Worm (Caenorhabditis elegans) whole organism, young adult: Measurements from ENCODE around the gene asah-2.

Experiments used
- B0019.2 ChIP-seq: fragments of 200-800 bp; sonication (Bioruptor generic); conservative IDR thresholded peaks from 2 replicates; pipeline ENCODE4 v1.3.6; 2022; ENCODE audit warnings: missing genetic modification reagents, missing genetic modification characterization, missing compliant biosample characterization
- B0336.3 ChIP-seq: fragments of 200-800 bp; sonication (Bioruptor generic); IDR thresholded peaks from 2 replicates; pipeline ENCODE4 v1.3.6; 2022; ENCODE audit warnings: missing genetic modification characterization, missing compliant biosample characterization
- C06A6.2 ChIP-seq: fragments of 200-800 bp; sonication (Bioruptor generic); conservative IDR thresholded peaks from 2 replicates; pipeline ENCODE4 v1.3.6; 2022; ENCODE audit warnings: missing genetic modification characterization, missing compliant biosample characterization
- D2030.7 ChIP-seq: fragments of 200-800 bp; sonication (Bioruptor generic); IDR thresholded peaks from 2 replicates; pipeline ENCODE4 v1.3.6; 2022; ENCODE audit warnings: missing genetic modification reagents, missing genetic modification characterization, missing compliant biosample characterization
- F22D6.2 ChIP-seq: sonication (generic microtip); optimal IDR thresholded peaks from 2 replicates; lab custom pipeline; 2016; ENCODE audit warnings: mild to moderate bottlenecking, missing genetic modification characterization, missing compliant biosample characterization
- F33H1.4 ChIP-seq: fragments of 200-800 bp; sonication (Bioruptor generic); IDR thresholded peaks from 2 replicates; pipeline ENCODE4 v1.3.6; 2022; ENCODE audit warnings: missing genetic modification reagents, missing genetic modification characterization, missing compliant biosample characterization
- F39B2.1 ChIP-seq: fragments of 200-800 bp; sonication (Bioruptor generic); IDR thresholded peaks from 2 replicates; pipeline ENCODE4 v1.3.6; 2022; ENCODE audit warnings: missing genetic modification reagents, missing genetic modification characterization, missing compliant biosample characterization
- F55B11.4 ChIP-seq: sonication (generic microtip); optimal IDR thresholded peaks from 2 replicates; lab custom pipeline; 2016; ENCODE audit warnings: missing compliant biosample characterization, missing genetic modification characterization, borderline replicate concordance; ENCODE audit not compliant: insufficient read depth
- K11D2.4 ChIP-seq: fragments of 200-800 bp; sonication (Bioruptor generic); IDR thresholded peaks from 2 replicates; pipeline ENCODE4 v1.3.6; 2022; ENCODE audit warnings: missing genetic modification reagents, missing genetic modification characterization, missing compliant biosample characterization
- K12H6.12 ChIP-seq: fragments of 200-800 bp; sonication (Bioruptor generic); optimal IDR thresholded peaks from 2 replicates; lab custom pipeline; 2018; ENCODE audit warnings: mild to moderate bottlenecking, missing genetic modification characterization, missing compliant biosample characterization
- Y53F4B.3 ChIP-seq: fragments of 200-800 bp; sonication (Bioruptor generic); IDR thresholded peaks from 2 replicates; pipeline ENCODE4 v1.3.6; 2022; ENCODE audit warnings: missing genetic modification reagents, missing genetic modification characterization, missing compliant biosample characterization
- ZK185.1 ChIP-seq: sonication (generic microtip); optimal IDR thresholded peaks from 2 replicates; lab custom pipeline; 2016; ENCODE audit warnings: mild to moderate bottlenecking, missing genetic modification characterization, missing compliant biosample characterization; ENCODE audit not compliant: poor library complexity, severe bottlenecking
- atf-7 ChIP-seq: sonication (generic microtip); optimal IDR thresholded peaks from 2 replicates; lab custom pipeline; 2017; ENCODE audit warnings: mild to moderate bottlenecking, missing genetic modification characterization, missing compliant biosample characterization
- athp-1 ChIP-seq: sonication (generic microtip); optimal IDR thresholded peaks from 2 replicates; lab custom pipeline; 2017; ENCODE audit warnings: mild to moderate bottlenecking, missing genetic modification characterization, missing compliant biosample characterization
- cebp-2 ChIP-seq: fragments of 200-800 bp; sonication (Bioruptor generic); IDR thresholded peaks from 2 replicates; pipeline ENCODE4 v1.3.6; 2022; ENCODE audit warnings: missing genetic modification characterization, missing compliant biosample characterization
- ceh-100 ChIP-seq: fragments of 200-800 bp; sonication (Bioruptor generic); IDR thresholded peaks from 2 replicates; pipeline ENCODE4 v1.3.6; 2022; ENCODE audit warnings: missing genetic modification reagents, missing genetic modification characterization, missing compliant biosample characterization
- ceh-27 ChIP-seq: fragments of 200-800 bp; sonication (Bioruptor generic); optimal IDR thresholded peaks from 2 replicates; lab custom pipeline; 2018; ENCODE audit warnings: mild to moderate bottlenecking, missing genetic modification characterization, moderate library complexity, missing compliant biosample characterization
- ceh-58 ChIP-seq: fragments of 200-800 bp; sonication (Bioruptor generic); IDR thresholded peaks from 2 replicates; pipeline ENCODE4 v1.3.6; 2022; ENCODE audit warnings: missing genetic modification characterization, missing compliant biosample characterization
- dpff-1 ChIP-seq: sonication (generic microtip); optimal IDR thresholded peaks from 2 replicates; lab custom pipeline; 2017; ENCODE audit warnings: mild to moderate bottlenecking, missing genetic modification characterization, missing compliant biosample characterization
- efl-1 ChIP-seq: fragments of 150-350 bp; optimal IDR thresholded peaks from 2 replicates; lab custom pipeline; 2014; ENCODE audit warnings: missing biosample characterization, missing genetic modification reagents, missing genetic modification characterization
- gei-17 ChIP-seq: fragments of 200-800 bp; sonication (Bioruptor generic); optimal IDR thresholded peaks from 2 replicates; lab custom pipeline; 2018; ENCODE audit warnings: mild to moderate bottlenecking, missing genetic modification characterization, missing compliant biosample characterization
- hlh-12 ChIP-seq: sonication (generic microtip); optimal IDR thresholded peaks from 2 replicates; lab custom pipeline; 2016; ENCODE audit warnings: missing genetic modification characterization, missing compliant biosample characterization
- hlh-26 ChIP-seq: fragments of 200-800 bp; sonication (Bioruptor generic); conservative IDR thresholded peaks from 2 replicates; pipeline ENCODE4 v1.3.6; 2022; ENCODE audit warnings: missing genetic modification reagents, missing genetic modification characterization, missing compliant biosample characterization
- hrde-1 ChIP-seq: sonication (generic microtip); optimal IDR thresholded peaks from 2 replicates; lab custom pipeline; 2016; ENCODE audit warnings: missing genetic modification characterization, mild to moderate bottlenecking, missing compliant biosample characterization, moderate library complexity, missing genotype, missing genetic modification reagents, borderline replicate concordance
- lag-1 ChIP-seq: fragments of 200-800 bp; sonication (Bioruptor generic); IDR thresholded peaks from 2 replicates; pipeline ENCODE4 v1.3.6; 2022; ENCODE audit warnings: missing genetic modification reagents, missing genetic modification characterization, missing compliant biosample characterization
- lin-26 ChIP-seq: fragments of 200-800 bp; sonication (Bioruptor generic); IDR thresholded peaks from 2 replicates; pipeline ENCODE4 v1.3.6; 2022; ENCODE audit warnings: missing genetic modification reagents, missing genetic modification characterization, missing compliant biosample characterization
- lin-40 ChIP-seq: sonication (generic microtip); optimal IDR thresholded peaks from 2 replicates; lab custom pipeline; 2016; ENCODE audit warnings: missing genetic modification characterization, mild to moderate bottlenecking, missing compliant biosample characterization, missing genotype, missing genetic modification reagents
- lin-54 ChIP-seq: fragments of 200-800 bp; sonication (Bioruptor generic); optimal IDR thresholded peaks from 2 replicates; lab custom pipeline; 2018; ENCODE audit warnings: mild to moderate bottlenecking, missing genetic modification characterization, missing compliant biosample characterization
- lir-1 ChIP-seq: fragments of 200-800 bp; sonication (Bioruptor generic); conservative IDR thresholded peaks from 2 replicates; pipeline ENCODE4 v1.3.6; 2022; ENCODE audit warnings: missing genetic modification reagents, missing genetic modification characterization, missing compliant biosample characterization
- madf-10 ChIP-seq: sonication (generic microtip); optimal IDR thresholded peaks from 2 replicates; lab custom pipeline; 2016; ENCODE audit warnings: mild to moderate bottlenecking, missing genetic modification characterization, missing compliant biosample characterization
- madf-3 ChIP-seq: fragments of 200-800 bp; sonication (Bioruptor generic); IDR thresholded peaks from 2 replicates; pipeline ENCODE4 v1.3.6; 2022; ENCODE audit warnings: missing genetic modification reagents, missing genetic modification characterization, missing compliant biosample characterization
- madf-6 ChIP-seq: fragments of 200-800 bp; sonication (Bioruptor generic); IDR thresholded peaks from 2 replicates; pipeline ENCODE4 v1.3.6; 2022; ENCODE audit warnings: missing genetic modification reagents, missing genetic modification characterization, missing compliant biosample characterization
- mcd-1 ChIP-seq: fragments of 200-800 bp; sonication (Bioruptor generic); IDR thresholded peaks from 2 replicates; pipeline ENCODE4 v1.3.6; 2022; ENCODE audit warnings: missing genetic modification reagents, missing genetic modification characterization, missing compliant biosample characterization
- mxl-1 ChIP-seq: sonication (generic microtip); optimal IDR thresholded peaks from 2 replicates; lab custom pipeline; 2016; ENCODE audit warnings: missing genetic modification characterization, missing compliant biosample characterization
- nfyb-1 ChIP-seq: fragments of 200-800 bp; sonication (Bioruptor generic); IDR thresholded peaks from 2 replicates; pipeline ENCODE4 v1.3.6; 2022; ENCODE audit warnings: missing genetic modification reagents, missing genetic modification characterization, missing compliant biosample characterization
- pbrm-1 ChIP-seq: fragments of 200-800 bp; sonication (Bioruptor generic); IDR thresholded peaks from 2 replicates; pipeline ENCODE4 v1.3.6; 2022; ENCODE audit warnings: missing genetic modification reagents, missing genetic modification characterization, missing compliant biosample characterization
- repo-1 ChIP-seq: sonication (generic microtip); optimal IDR thresholded peaks from 2 replicates; lab custom pipeline; 2017; ENCODE audit warnings: mild to moderate bottlenecking, missing genetic modification characterization, missing compliant biosample characterization
- rpc-1 ChIP-seq, 2 experiments: fragments of 150-350 bp in 1 of 2; sonication (generic microtip) in 1 of 2; optimal IDR thresholded peaks; 2 replicates each; lab custom pipeline; 2014 to 2018; ENCODE audit warnings: missing biosample characterization in 1 of 2, missing genetic modification characterization in 1 of 2, missing genetic modification reagents in 1 of 2, missing genotype in 1 of 2
- sdz-38 ChIP-seq: sonication (generic microtip); optimal IDR thresholded peaks from 2 replicates; lab custom pipeline; 2016; ENCODE audit warnings: missing genotype, missing genetic modification characterization, missing compliant biosample characterization
- snpc-1.3 ChIP-seq: sonication (generic microtip); optimal IDR thresholded peaks from 2 replicates; lab custom pipeline; 2017; ENCODE audit warnings: missing genetic modification characterization, mild to moderate bottlenecking, missing compliant biosample characterization, antibody characterized with exemption, moderate library complexity, missing genotype, missing genetic modification reagents; ENCODE audit not compliant: insufficient read depth
- somi-1 ChIP-seq: fragments of 200-800 bp; sonication (Bioruptor generic); optimal IDR thresholded peaks from 2 replicates; lab custom pipeline; 2018; ENCODE audit warnings: mild to moderate bottlenecking, missing genetic modification characterization, missing compliant biosample characterization
- sptf-2 ChIP-seq: fragments of 200-800 bp; sonication (Bioruptor generic); optimal IDR thresholded peaks from 2 replicates; lab custom pipeline; 2018; ENCODE audit warnings: mild to moderate bottlenecking, missing genetic modification characterization, missing compliant biosample characterization
- xnd-1 ChIP-seq: sonication (generic microtip); optimal IDR thresholded peaks from 2 replicates; lab custom pipeline; 2016; ENCODE audit warnings: missing genotype, missing genetic modification reagents, missing genetic modification characterization, missing compliant biosample characterization
- zim-3 ChIP-seq: sonication (generic microtip); optimal IDR thresholded peaks from 2 replicates; lab custom pipeline; 2017; ENCODE audit warnings: mild to moderate bottlenecking, missing genetic modification characterization, moderate library complexity, missing compliant biosample characterization
- ztf-25 ChIP-seq: fragments of 200-800 bp; sonication (Bioruptor generic); IDR thresholded peaks from 2 replicates; pipeline ENCODE4 v1.3.6; 2022; ENCODE audit warnings: missing genetic modification reagents, missing genetic modification characterization, missing compliant biosample characterization
- ztf-3 ChIP-seq: fragments of 200-800 bp; sonication (Bioruptor generic); optimal IDR thresholded peaks from 2 replicates; lab custom pipeline; 2018; ENCODE audit warnings: mild to moderate bottlenecking, missing genetic modification characterization, missing compliant biosample characterization

The asah-2 gene

DNA sequence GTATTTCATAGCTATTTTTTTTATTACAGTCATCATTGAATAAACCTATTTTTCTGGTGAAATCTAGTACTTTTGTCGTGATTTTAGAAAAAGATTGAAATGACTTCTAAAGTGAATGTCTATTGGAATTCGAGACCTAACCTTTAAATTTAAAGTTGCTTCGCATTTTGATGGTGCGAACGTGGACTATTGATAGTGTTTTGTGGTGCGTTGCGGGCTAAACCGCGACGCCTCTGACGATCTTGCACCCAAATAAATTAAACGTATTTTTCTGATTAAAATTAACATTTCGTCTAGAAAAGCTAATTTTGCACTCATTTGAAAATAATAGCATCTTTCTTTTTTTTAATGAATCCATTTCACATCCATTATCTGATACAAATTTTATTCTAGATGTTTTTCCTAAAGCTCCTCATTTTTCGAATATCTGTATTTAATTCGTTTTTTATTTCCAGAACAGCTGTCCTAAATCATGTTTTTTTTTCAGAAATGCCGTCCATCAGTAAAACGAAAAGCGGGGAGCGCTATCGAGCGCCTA lies 33.1 kb downstream of the asah-2 start, which contains the start of gene wbp-11 (continued):
- no peak for TF ChIP-seq ztf-25 (GFP tag; lab: Robert Waterston, UW)
- peak; percentile 0 for TF ChIP-seq lin-54 (GFP tag; lab: Kevin White, UChicago)
- TF ChIP-seq, all 124 proteins: peak for 9

DNA sequence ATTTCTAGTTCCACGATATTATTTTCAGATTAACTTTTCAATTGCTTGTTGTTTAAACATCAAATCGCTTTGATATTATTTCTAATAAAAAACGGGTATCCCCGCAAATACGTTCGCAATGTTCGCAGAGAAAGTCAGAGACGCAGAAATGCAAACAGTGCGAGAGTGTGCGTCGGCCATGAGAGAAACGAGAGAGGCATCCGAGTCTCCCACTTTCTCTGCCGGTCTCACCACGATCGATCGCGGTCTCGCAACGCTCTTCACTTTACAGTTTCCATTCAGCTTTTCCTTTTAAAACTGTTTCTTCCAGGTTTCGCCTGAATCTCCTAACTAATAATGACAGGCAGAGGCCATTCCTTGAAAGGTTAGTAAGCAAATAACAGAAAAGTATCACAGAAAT lies 34.9 kb downstream of the asah-2 start, which contains the start of gene F33H1.4:
Gene F33H1.4 (plus strand): TSS at position 311 of the 400 bp plus-strand sequence.
- TF ChIP-seq D2030.7 (peak; percentile 57), lin-40 (tag; lab: Kevin White, UChicago) (no peak), repo-1 (tag; lab: Kevin White, UChicago) (peak; percentile 26), hlh-26 (GFP tag; lab: Robert Waterston, UW) (no peak), mxl-1 (tag; lab: Kevin White, UChicago) (no peak), K11D2.4 (GFP tag; lab: Robert Waterston, UW) (no peak), C06A6.2 (no peak), efl-1 (GFP tag; lab: Kevin White, UChicago) (no peak), snpc-1.3 (no peak), K12H6.12 (tag; lab: Kevin White, UChicago) (no peak), somi-1 (no peak), ceh-58 (GFP tag; lab: Robert Waterston, UW) (no peak), lin-26 (GFP tag; lab: Robert Waterston, UW) (no peak), ztf-3 (GFP tag; lab: Kevin White, UChicago) (no peak), hlh-12 (no peak), madf-3 (GFP tag; lab: Robert Waterston, UW) (peak; percentile 91), gei-17 (no peak), sdz-38 (no peak), hrde-1 (tag; lab: Kevin White, UChicago) (no peak), lag-1 (no peak), cebp-2 (GFP tag; lab: Robert Waterston, UW) (no peak), F22D6.2 (tag; lab: Kevin White, UChicago) (no peak), lin-54 (GFP tag; lab: Kevin White, UChicago) (peak; percentile 45), F39B2.1 (GFP tag; lab: Robert Waterston, UW) (no peak), dpff-1 (tag; lab: Kevin White, UChicago) (no peak), ZK185.1 (tag; lab: Kevin White, UChicago) (peak; percentile 50), ceh-27 (peak; percentile 63), zim-3 (no peak), lir-1 (GFP tag; lab: Robert Waterston, UW) (no peak), ceh-100 (peak; percentile 12; the same call in 1 of the 2 replicates), madf-6 (GFP tag; lab: Robert Waterston, UW) (peak; percentile 57), mcd-1 (peak; percentile 59), B0336.3 (GFP tag; lab: Robert Waterston, UW) (0 out of 2 replicates have a peak, but pooled peaks have one; percentile 48), sptf-2 (GFP tag; lab: Kevin White, UChicago) (no peak), nfyb-1 (0 out of 2 replicates have a peak, but pooled peaks have one; percentile 48), B0019.2 (GFP tag; lab: Robert Waterston, UW) (no peak), F33H1.4 (peak; percentile 80), pbrm-1 (peak; percentile 44; the same call in 1 of the 2 replicates), atf-7 (tag; lab: Kevin White, UChicago) (no peak), rpc-1 (optimal IDR thresholded peaks at IDR 0.05; lab: Kevin White, UChicago) (no peak), rpc-1 (tag; optimal IDR thresholded peaks at IDR 0.05; lab: Kevin White, UChicago) (no peak), xnd-1 (tag; lab: Kevin White, UChicago) (no peak), madf-10 (tag; lab: Kevin White, UChicago) (peak; percentile 6), Y53F4B.3 (GFP tag; lab: Robert Waterston, UW) (no peak), athp-1 (tag; lab: Kevin White, UChicago) (no peak), F55B11.4 (tag; lab: Kevin White, UChicago) (no peak)
